Worm (Caenorhabditis elegans) whole organism, dauer: ENCODE measurements around the gene srw-40.

Source experiments
- unc-62 ChIP-seq: sonication (generic microtip); optimal IDR thresholded peaks from 2 replicates; lab custom pipeline; 2017; ENCODE audit warnings: missing biosample characterization, missing genetic modification reagents, missing genetic modification characterization

srw-40 gene

ce11 chrII:4319537-4320019 lies 3.7 kb upstream of the srw-40 start, which contains the start of gene Y52E8A.6:
Y52E8A.6 (minus strand) TSS chrII:4319969.
- TF ChIP-seq unc-62 (GFP tag; lab: Kevin White, UChicago): no peak

ce11 chrII:4312115-4312514 lies 3.8 kb downstream of the srw-40 start, which contains the start of gene plep-1:
plep-1 (minus strand) TSS chrII:4312215.
- no peak for TF ChIP-seq unc-62 (GFP tag; lab: Kevin White, UChicago)

- no peak for TF ChIP-seq unc-62 (GFP tag; lab: Kevin White, UChicago)
Measured at ce11 chrII:4306921-4307630, 8.8 kb downstream of the srw-40 start, which contains the start of gene Y52E8A.3. Y52E8A.3 (minus strand) TSS chrII:4306971.

ce11 chrII:4301307-4301706 lies 14.6 kb downstream of the srw-40 start, which contains the start of gene gtf-2F1:
gtf-2F1 (plus strand) TSS chrII:4301607.
- no peak for TF ChIP-seq unc-62 (GFP tag; lab: Kevin White, UChicago)

ce11 chrII:4299227-4299703 lies 16.6 kb downstream of the srw-40 start, which contains the start of gene sco-1:
sco-1 (plus strand) TSS chrII:4299653.
- no peak for TF ChIP-seq unc-62 (GFP tag; lab: Kevin White, UChicago)

- TF ChIP-seq unc-62 (GFP tag; lab: Kevin White, UChicago): no peak
Measured at ce11 chrII:4297259-4297658, 18.7 kb downstream of the srw-40 start.

ce11 chrII:4294801-4295200 lies 21.1 kb downstream of the srw-40 start, which contains the start of gene rml-4:
rml-4 (plus strand) TSS chrII:4295101.
- TF ChIP-seq unc-62 (GFP tag; lab: Kevin White, UChicago): no peak

- no peak for TF ChIP-seq unc-62 (GFP tag; lab: Kevin White, UChicago)
Measured at ce11 chrII:4294189-4294588, 21.7 kb downstream of the srw-40 start.

ce11 chrII:4293027-4293522 lies 22.8 kb downstream of the srw-40 start:
- TF ChIP-seq unc-62 (GFP tag; lab: Kevin White, UChicago): no peak

ce11 chrII:4291799-4292198 lies 24.1 kb downstream of the srw-40 start:
- no peak for TF ChIP-seq unc-62 (GFP tag; lab: Kevin White, UChicago)

ce11 chrII:4288572-4288971 lies 27.3 kb downstream of the srw-40 start:
- no peak for TF ChIP-seq unc-62 (GFP tag; lab: Kevin White, UChicago)

- TF ChIP-seq unc-62 (GFP tag; lab: Kevin White, UChicago): no peak
Measured at ce11 chrII:4288111-4288510, 27.8 kb downstream of the srw-40 start, which contains the start of gene C01F1.6. C01F1.6 (minus strand) TSS chrII:4288211.

- TF ChIP-seq unc-62 (GFP tag; lab: Kevin White, UChicago): no peak
Measured at ce11 chrII:4286921-4287320, 29.0 kb downstream of the srw-40 start.

- TF ChIP-seq unc-62 (GFP tag; lab: Kevin White, UChicago): no peak
Measured at ce11 chrII:4284305-4285193, 31.4 kb downstream of the srw-40 start.

ce11 chrII:4281743-4282142 lies 34.2 kb downstream of the srw-40 start, which contains the start of gene C01F1.5:
C01F1.5 (minus strand) TSS chrII:4281845.
- no peak for TF ChIP-seq unc-62 (GFP tag; lab: Kevin White, UChicago)
